Fruit fly (Drosophila melanogaster): ENCODE data around the gene CG7017.

- TF ChIP-seq CTCF (optimal IDR thresholded peaks at IDR 0.05) (no peak), CG8478 (optimal IDR thresholded peaks at IDR 0.05) (no peak)
Observed at dm6 chr3L:20221412-20221864, 9.5 kb upstream of the CG7017 start, which contains the start of gene CG17145.
